Worm (Caenorhabditis elegans) whole organism, L4/young adult: ENCODE measurements around the gene znf-706.

Experiments
- W03F9.2 ChIP-seq: fragments of 150-350 bp; optimal IDR thresholded peaks from 2 replicates; lab custom pipeline; 2014; ENCODE audit warnings: missing biosample characterization, missing genetic modification characterization
- dao-5 ChIP-seq: sonication (generic microtip); optimal IDR thresholded peaks from 2 replicates; lab custom pipeline; 2016; ENCODE audit warnings: missing genotype, missing genetic modification characterization, moderate library complexity, missing compliant biosample characterization
- him-1 ChIP-seq: sonication (generic microtip); optimal IDR thresholded peaks from 2 replicates; lab custom pipeline; 2016; ENCODE audit warnings: missing genotype, missing genetic modification reagents, missing genetic modification characterization, missing compliant biosample characterization

DNA sequence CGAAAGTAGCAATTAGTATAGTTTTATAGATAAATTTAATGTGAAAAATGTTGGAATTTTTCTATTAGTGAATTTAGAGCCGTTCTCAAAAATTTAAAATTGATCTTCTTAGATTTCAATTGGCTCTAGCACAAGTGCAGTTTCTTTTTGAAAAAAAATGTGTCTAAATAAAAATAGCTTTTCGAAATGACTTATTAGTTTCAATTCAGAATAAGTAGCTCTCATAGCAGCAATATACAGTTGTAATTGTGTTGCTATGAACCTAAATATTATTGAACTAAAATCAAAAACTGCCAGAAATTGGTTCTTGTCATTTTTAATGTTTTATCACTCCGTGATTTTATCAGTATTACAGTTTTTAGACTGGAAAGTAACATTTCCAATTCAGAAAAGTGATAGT lies 21.7 kb upstream of the znf-706 start:
- no peak for TF ChIP-seq him-1 (tag; lab: Kevin White, UChicago)
- no peak for TF ChIP-seq dao-5 (tag; lab: Kevin White, UChicago)
- no peak for TF ChIP-seq W03F9.2 (tag; lab: Kevin White, UChicago)
